Worm (Caenorhabditis elegans) whole organism, mixed stage, embryonic: ENCODE data around the gene chil-16.

Source experiments
- M03D4.4 ChIP-seq: sonication (generic microtip); optimal IDR thresholded peaks from 2 replicates; lab custom pipeline; 2017; ENCODE audit warnings: mild to moderate bottlenecking, missing genetic modification characterization, missing compliant biosample characterization
- bed-3 ChIP-seq: fragments of 200-800 bp; sonication (Bioruptor generic); optimal IDR thresholded peaks from 3 replicates; lab custom pipeline; 2018; ENCODE audit warnings: mild to moderate bottlenecking, missing genetic modification characterization, moderate library complexity, missing compliant biosample characterization
- blmp-1 ChIP-seq: fragments of 150-350 bp; optimal IDR thresholded peaks from 2 replicates; lab custom pipeline; 2014; ENCODE audit warnings: missing biosample characterization, missing genetic modification characterization
- ceh-39 ChIP-seq: fragments of 150-350 bp; optimal IDR thresholded peaks from 2 replicates; lab custom pipeline; 2014; ENCODE audit warnings: missing biosample characterization, missing genetic modification characterization
- ceh-43 ChIP-seq: fragments of 200-800 bp; sonication (Bioruptor generic); optimal IDR thresholded peaks from 2 replicates; lab custom pipeline; 2018; ENCODE audit warnings: mild to moderate bottlenecking, missing genetic modification characterization, moderate library complexity, missing compliant biosample characterization
- ceh-83 ChIP-seq: fragments of 200-800 bp; sonication (Bioruptor generic); optimal IDR thresholded peaks from 2 replicates; lab custom pipeline; 2018; ENCODE audit warnings: mild to moderate bottlenecking, missing genetic modification characterization, missing compliant biosample characterization
- ces-1 ChIP-seq: fragments of 150-350 bp; optimal IDR thresholded peaks from 2 replicates; lab custom pipeline; 2014; ENCODE audit warnings: missing biosample characterization, missing genetic modification reagents, missing genetic modification characterization
- cnd-1 ChIP-seq: fragments of 200-800 bp; sonication (Bioruptor generic); optimal IDR thresholded peaks from 2 replicates; lab custom pipeline; 2018; ENCODE audit warnings: mild to moderate bottlenecking, missing genetic modification characterization, missing compliant biosample characterization
- elt-1 ChIP-seq: sonication (generic microtip); optimal IDR thresholded peaks from 2 replicates; lab custom pipeline; 2017; ENCODE audit warnings: missing genetic modification characterization, mild to moderate bottlenecking, missing compliant biosample characterization, antibody characterized with exemption, moderate library complexity, borderline replicate concordance; ENCODE audit not compliant: insufficient read depth
- elt-3 ChIP-seq: fragments of 150-350 bp; optimal IDR thresholded peaks from 2 replicates; lab custom pipeline; 2014; ENCODE audit warnings: missing biosample characterization, missing genetic modification characterization
- flh-1 ChIP-seq: fragments of 200-800 bp; sonication (Bioruptor generic); optimal IDR thresholded peaks from 2 replicates; lab custom pipeline; 2018; ENCODE audit warnings: mild to moderate bottlenecking, missing genetic modification characterization, moderate library complexity, missing compliant biosample characterization
- ham-2 ChIP-seq: fragments of 200-800 bp; sonication (Bioruptor generic); optimal IDR thresholded peaks from 2 replicates; lab custom pipeline; 2018; ENCODE audit warnings: mild to moderate bottlenecking, missing genetic modification characterization, missing compliant biosample characterization
- hlh-1 ChIP-seq: fragments of 150-350 bp; optimal IDR thresholded peaks from 2 replicates; lab custom pipeline; 2014; ENCODE audit warnings: missing biosample characterization, missing genetic modification reagents, missing genetic modification characterization
- lin-32 ChIP-seq: fragments of 200-800 bp; sonication (Bioruptor generic); optimal IDR thresholded peaks from 2 replicates; lab custom pipeline; 2018; ENCODE audit warnings: mild to moderate bottlenecking, missing genetic modification characterization, missing compliant biosample characterization
- mab-5 ChIP-seq: fragments of 150-350 bp; optimal IDR thresholded peaks from 2 replicates; lab custom pipeline; 2014; ENCODE audit warnings: missing biosample characterization, missing genetic modification characterization
- mep-1 ChIP-seq: fragments of 150-350 bp; optimal IDR thresholded peaks from 2 replicates; lab custom pipeline; 2017; ENCODE audit warnings: missing biosample characterization, missing genetic modification reagents, missing genetic modification characterization, inconsistent platforms
- mls-2 ChIP-seq: sonication (generic microtip); optimal IDR thresholded peaks from 2 replicates; lab custom pipeline; 2016; ENCODE audit warnings: mild to moderate bottlenecking, missing genetic modification characterization, moderate library complexity, missing compliant biosample characterization
- nhr-12 ChIP-seq: fragments of 150-350 bp; optimal IDR thresholded peaks from 2 replicates; lab custom pipeline; 2014; ENCODE audit warnings: missing biosample characterization, missing genetic modification characterization
- nhr-28 ChIP-seq: fragments of 150-350 bp; optimal IDR thresholded peaks from 2 replicates; lab custom pipeline; 2014; ENCODE audit warnings: missing biosample characterization, missing genetic modification characterization
- snpc-4 ChIP-seq: fragments of 150-350 bp; optimal IDR thresholded peaks from 2 replicates; lab custom pipeline; 2014; ENCODE audit warnings: missing biosample characterization, missing genetic modification characterization
- sptf-1 ChIP-seq: sonication (generic microtip); optimal IDR thresholded peaks from 2 replicates; lab custom pipeline; 2017; ENCODE audit warnings: mild to moderate bottlenecking, missing genetic modification characterization, moderate library complexity, missing compliant biosample characterization
- tbx-8 ChIP-seq: fragments of 200-800 bp; sonication (Bioruptor generic); optimal IDR thresholded peaks from 2 replicates; lab custom pipeline; 2018; ENCODE audit warnings: mild to moderate bottlenecking, missing genetic modification characterization, moderate library complexity, missing compliant biosample characterization
- unc-120 ChIP-seq: sonication (generic microtip); optimal IDR thresholded peaks from 2 replicates; lab custom pipeline; 2017; ENCODE audit warnings: missing genetic modification characterization, missing compliant biosample characterization; ENCODE audit not compliant: poor library complexity, severe bottlenecking
- unc-39 ChIP-seq: fragments of 150-350 bp; optimal IDR thresholded peaks from 2 replicates; lab custom pipeline; 2014; ENCODE audit warnings: missing biosample characterization, missing genetic modification characterization
- unc-62 ChIP-seq: fragments of 150-350 bp; optimal IDR thresholded peaks from 2 replicates; lab custom pipeline; 2014; ENCODE audit warnings: missing biosample characterization, missing genetic modification reagents, missing genetic modification characterization
- zip-8 ChIP-seq: fragments of 150-350 bp; optimal IDR thresholded peaks from 2 replicates; lab custom pipeline; 2014; ENCODE audit warnings: missing biosample characterization, missing genetic modification characterization
- ztf-11 ChIP-seq: fragments of 150-350 bp; optimal IDR thresholded peaks from 2 replicates; lab custom pipeline; 2014; ENCODE audit warnings: missing biosample characterization, missing genetic modification characterization

chil-16 gene

DNA sequence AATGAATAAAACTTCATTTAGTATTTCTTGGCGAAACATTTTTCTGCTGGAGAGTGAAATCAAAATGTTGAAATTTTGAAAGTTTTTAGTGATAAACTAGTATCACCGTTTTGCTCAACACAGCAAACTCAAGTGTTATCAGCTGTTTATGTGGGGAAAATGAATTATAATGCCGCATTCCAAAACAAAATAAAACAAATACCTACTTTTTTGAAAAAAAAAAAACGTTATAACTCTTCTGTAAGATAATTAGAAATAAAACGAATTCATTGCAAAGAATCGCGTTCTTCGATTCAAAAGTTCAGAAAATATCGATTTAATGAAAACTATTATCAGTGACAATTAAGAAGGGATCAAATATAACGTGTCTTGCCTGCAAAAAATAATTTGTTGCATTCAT is 44.2 kb downstream of the chil-16 start, which contains the start of gene Y51B9A.9:
Gene Y51B9A.9, minus strand, starts transcription at position 101 of the 400 bp plus-strand sequence.
- no peak for TF ChIP-seq M03D4.4 (tag; lab: Kevin White, UChicago)
- no peak for TF ChIP-seq cnd-1 (tag; lab: Kevin White, UChicago)
- TF ChIP-seq ceh-39, result no peak
- no peak for TF ChIP-seq bed-3
- TF ChIP-seq mab-5 (tag; lab: Kevin White, UChicago), result no peak
- no peak for TF ChIP-seq hlh-1 (tag; lab: Kevin White, UChicago)
- no peak for TF ChIP-seq zip-8 (tag; lab: Kevin White, UChicago)
- TF ChIP-seq tbx-8 (GFP tag; lab: Kevin White, UChicago), result no peak
- no peak for TF ChIP-seq unc-120
- TF ChIP-seq ces-1 (GFP tag; lab: Kevin White, UChicago), result no peak
- TF ChIP-seq unc-62 (GFP tag; lab: Kevin White, UChicago), result no peak
- TF ChIP-seq ceh-43 (GFP tag; lab: Kevin White, UChicago), result no peak
- no peak for TF ChIP-seq snpc-4 (tag; lab: Kevin White, UChicago)
- TF ChIP-seq mls-2 (tag; lab: Kevin White, UChicago), result no peak
- no peak for TF ChIP-seq mep-1
- no peak for TF ChIP-seq flh-1
- no peak for TF ChIP-seq unc-39 (tag; lab: Kevin White, UChicago)
- TF ChIP-seq lin-32 (GFP tag; lab: Kevin White, UChicago), result no peak
- TF ChIP-seq nhr-12, result no peak
- TF ChIP-seq blmp-1 (tag; lab: Kevin White, UChicago), result no peak

DNA sequence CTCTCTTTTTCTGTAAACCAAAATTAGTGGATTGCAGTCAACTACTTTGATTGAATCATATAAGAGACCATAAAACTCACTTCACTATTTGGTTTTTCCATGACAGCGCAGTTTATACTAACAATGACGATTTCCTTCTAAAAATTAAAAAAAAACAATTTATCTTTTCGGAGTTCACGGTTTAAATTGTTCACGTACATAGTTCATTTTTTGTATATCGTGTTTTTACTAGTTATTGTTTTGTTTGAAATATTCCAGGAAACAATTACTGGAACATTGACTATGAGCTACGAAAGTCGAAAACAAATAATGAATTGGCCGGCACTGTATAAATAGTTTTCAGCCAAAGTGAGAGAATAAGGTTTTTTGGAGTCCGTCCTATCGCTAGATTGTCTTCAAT is 49.0 kb downstream of the chil-16 start, which contains the start of gene lido-17:
Gene lido-17, minus strand, starts transcription at position 101 of the 400 bp plus-strand sequence.
- TF ChIP-seq nhr-28 (tag; lab: Kevin White, UChicago) (no peak), sptf-1 (tag; lab: Kevin White, UChicago) (no peak), mab-5 (tag; lab: Kevin White, UChicago) (no peak), snpc-4 (tag; lab: Kevin White, UChicago) (no peak), tbx-8 (GFP tag; lab: Kevin White, UChicago) (no peak), unc-120 (no peak), mep-1 (no peak), ztf-11 (tag; lab: Kevin White, UChicago) (no peak), ham-2 (GFP tag; lab: Kevin White, UChicago) (no peak), flh-1 (no peak), ceh-43 (GFP tag; lab: Kevin White, UChicago) (no peak), elt-3 (tag; lab: Kevin White, UChicago) (no peak), blmp-1 (tag; lab: Kevin White, UChicago) (no peak), ceh-83 (no peak), cnd-1 (tag; lab: Kevin White, UChicago) (no peak), elt-1 (no peak), ces-1 (GFP tag; lab: Kevin White, UChicago) (no peak)
- TF ChIP-seq, all 35 proteins: peak for 0
